Worm (Caenorhabditis elegans) whole organism, L4/young adult: Measurements from ENCODE around the gene srz-60.

Experiments
- W03F9.2 ChIP-seq: fragments of 150-350 bp; optimal IDR thresholded peaks from 2 replicates; lab custom pipeline; 2014; ENCODE audit warnings: missing biosample characterization, missing genetic modification characterization
- him-1 ChIP-seq: sonication (generic microtip); optimal IDR thresholded peaks from 2 replicates; lab custom pipeline; 2016; ENCODE audit warnings: missing genotype, missing genetic modification reagents, missing genetic modification characterization, missing compliant biosample characterization

ce11 chrIV:3444101-3444500, 15.4 kb downstream of the srz-60 start, which contains the start of gene F09D12.2:
- no peak for TF ChIP-seq W03F9.2 (tag; lab: Kevin White, UChicago)
- TF ChIP-seq him-1 = no peak
